Worm (Caenorhabditis elegans): Measurements from ENCODE around the gene tlk-1.
A peak's percentile ranks its signal among the peaks of the same experiment; 100 is the strongest.

Gene tlk-1

ce11 chrIII:9667591-9668265, 31.9 kb upstream of the tlk-1 start, which contains the start of gene C07A9.9 (continued):
- TF ChIP-seq ceh-88 (GFP tag; IDR thresholded peaks at IDR 0.05) (no peak), nhr-237 (tag; optimal IDR thresholded peaks at IDR 0.05) (no peak), grh-1 (GFP tag; IDR thresholded peaks at IDR 0.05) (no peak), ama-1 (optimal IDR thresholded peaks at IDR 0.05) (no peak), C04F5.9 (tag; optimal IDR thresholded peaks at IDR 0.05) (peak; percentile 45), sptf-1 (tag; optimal IDR thresholded peaks at IDR 0.05) (no peak), fkh-10 (GFP tag; optimal IDR thresholded peaks at IDR 0.05) (peak; percentile 26), lsy-2 (tag; optimal IDR thresholded peaks at IDR 0.05) (peak; percentile 44 to 67), lin-14 (GFP tag; optimal IDR thresholded peaks at IDR 0.05) (peak; percentile 96), lir-3 (tag; optimal IDR thresholded peaks at IDR 0.05; ENCODE audit: poor library complexity) (peak; percentile 15), pqm-1 (tag; optimal IDR thresholded peaks at IDR 0.05) (no peak), ets-5 (GFP tag; IDR thresholded peaks at IDR 0.05) (no peak), nhr-47 (tag; optimal IDR thresholded peaks at IDR 0.05) (peak; percentile 73), swsn-7 (tag; optimal IDR thresholded peaks at IDR 0.05) (peak; percentile 67), ztf-11 (tag; optimal IDR thresholded peaks at IDR 0.05) (peak in 1 of 2 experiments; percentile 50), elt-3 (tag; optimal IDR thresholded peaks at IDR 0.05) (peak in 2 of 6 experiments; percentile 8 to 31), unc-30 (tag; optimal IDR thresholded peaks at IDR 0.05) (no peak), rnt-1 (tag; optimal IDR thresholded peaks at IDR 0.05) (peak; percentile 57), vab-15 (tag; optimal IDR thresholded peaks at IDR 0.05) (no peak), jun-1 (tag; optimal IDR thresholded peaks at IDR 0.05) (peak; percentile 64), unc-98 (GFP tag; IDR thresholded peaks at IDR 0.05) (no peak), nhr-20 (tag; optimal IDR thresholded peaks at IDR 0.05) (peak; percentile 79), nhr-90 (tag; optimal IDR thresholded peaks at IDR 0.05; ENCODE audit: poor library complexity) (peak; percentile 51), dpl-1 (GFP tag; optimal IDR thresholded peaks at IDR 0.05) (peak in 2 of 3 experiments; percentile 13 to 51), sup-37 (GFP tag; optimal IDR thresholded peaks at IDR 0.05) (no peak), nhr-76 (tag; optimal IDR thresholded peaks at IDR 0.05) (no peak), hpl-2 (GFP tag; optimal IDR thresholded peaks at IDR 0.05) (no peak), pax-3 (tag; optimal IDR thresholded peaks at IDR 0.05) (no peak), elt-2 (tag; optimal IDR thresholded peaks at IDR 0.05) (peak; percentile 74), efl-3 (GFP tag; optimal IDR thresholded peaks at IDR 0.05) (peak; percentile 6), snpc-4 (tag; optimal IDR thresholded peaks at IDR 0.05) (peak; percentile 64), nhr-77 (tag; optimal IDR thresholded peaks at IDR 0.05) (peak; percentile 69), nhr-84 (tag; optimal IDR thresholded peaks at IDR 0.05) (no peak)

- TF ChIP-seq nhr-71 (tag; optimal IDR thresholded peaks at IDR 0.05): peak; percentile 71
- peak; percentile 59 for TF ChIP-seq fkh-8 (tag; optimal IDR thresholded peaks at IDR 0.05)
- TF ChIP-seq dsc-1 (tag; optimal IDR thresholded peaks at IDR 0.05): peak; percentile 70
- TF ChIP-seq nhr-47 (tag; optimal IDR thresholded peaks at IDR 0.05): peak; percentile 44
- TF ChIP-seq nhr-77 (tag; optimal IDR thresholded peaks at IDR 0.05): no peak
- no peak for TF ChIP-seq efl-3 (GFP tag; optimal IDR thresholded peaks at IDR 0.05)
- no peak for TF ChIP-seq xbp-1 (tag; optimal IDR thresholded peaks at IDR 0.05)
- no peak for TF ChIP-seq lin-14 (GFP tag; optimal IDR thresholded peaks at IDR 0.05)
Observed at ce11 chrIII:9669546-9669945, 30.1 kb upstream of the tlk-1 start.

ce11 chrIII:9678819-9679218, 20.9 kb upstream of the tlk-1 start, which contains the start of gene ugt-60:
Gene ugt-60 (minus strand): TSS chrIII:9679051.
- TF ChIP-seq elt-3 (tag; optimal IDR thresholded peaks at IDR 0.05) (peak in 3 of 6 experiments; percentile 23 to 47 (median 33)), pax-3 (tag; optimal IDR thresholded peaks at IDR 0.05) (no peak), xbp-1 (tag; optimal IDR thresholded peaks at IDR 0.05) (no peak), nhr-90 (tag; optimal IDR thresholded peaks at IDR 0.05; ENCODE audit: poor library complexity) (no peak), dsc-1 (tag; optimal IDR thresholded peaks at IDR 0.05) (no peak), egl-27 (tag; optimal IDR thresholded peaks at IDR 0.05) (no peak), fkh-4 (tag; optimal IDR thresholded peaks at IDR 0.05; ENCODE audit: borderline replicate concordance) (no peak), snu-23 (GFP tag; optimal IDR thresholded peaks at IDR 0.05) (no peak), nhr-85 (tag) (peak; percentile 56)

All from whole organism, L1 larva.